Fruit fly (Drosophila melanogaster) whole organism, wandering third instar larva: ENCODE measurements around the gene ND-15.

Source experiments
- Abd-B ChIP-seq: fragments of >200 bp; optimal IDR thresholded peaks from 2 replicates; lab custom pipeline; 2017; ENCODE audit warnings: missing biosample characterization, missing genetic modification characterization
- CG32264 ChIP-seq: fragments of 200-800 bp; sonication (Bioruptor generic); optimal IDR thresholded peaks from 2 replicates; lab custom pipeline; 2016; ENCODE audit warnings: missing biosample characterization, missing genetic modification characterization
- CG9705 ChIP-seq: fragments of 200-800 bp; sonication (Bioruptor generic); optimal IDR thresholded peaks from 2 replicates; lab custom pipeline; 2018; ENCODE audit warnings: missing biosample characterization, mild to moderate bottlenecking, missing genetic modification characterization
- Dfd ChIP-seq: fragments of >200 bp; optimal IDR thresholded peaks from 2 replicates; lab custom pipeline; 2017; ENCODE audit warnings: missing biosample characterization, missing genetic modification characterization
- Dif ChIP-seq: fragments of 200-275, 200-300 bp; sonication (Bioruptor generic); optimal IDR thresholded peaks from 2 replicates; lab custom pipeline; 2018; ENCODE audit warnings: missing biosample characterization, missing genetic modification characterization; ENCODE audit not compliant: partially characterized antibody
- GATAd ChIP-seq: sonication (Bioruptor generic); optimal IDR thresholded peaks from 2 replicates; lab custom pipeline; 2016; ENCODE audit warnings: missing biosample characterization, missing genetic modification characterization
- HLH106 ChIP-seq: fragments of 200-800 bp; optimal IDR thresholded peaks from 3 replicates; lab custom pipeline; 2019; ENCODE audit warnings: missing biosample characterization, mild to moderate bottlenecking, missing genetic modification characterization, moderate library complexity
- Hnf4 ChIP-seq: fragments of 200-800 bp; sonication (Bioruptor generic); optimal IDR thresholded peaks from 2 replicates; lab custom pipeline; 2016; ENCODE audit warnings: missing biosample characterization, mild to moderate bottlenecking, missing genetic modification characterization
- Hr78 ChIP-seq: fragments of >200 bp; optimal IDR thresholded peaks from 2 replicates; lab custom pipeline; 2017; ENCODE audit warnings: missing biosample characterization, missing genetic modification characterization
- Hr83 ChIP-seq: fragments of 200-300 bp; sonication (Bioruptor generic); optimal IDR thresholded peaks from 2 replicates; lab custom pipeline; 2016; ENCODE audit warnings: missing biosample characterization, mild to moderate bottlenecking, missing genetic modification characterization, moderate library complexity; ENCODE audit not compliant: poor library complexity, severe bottlenecking
- Jra ChIP-seq: sonication (Bioruptor generic); optimal IDR thresholded peaks from 2 replicates; lab custom pipeline; 2016; ENCODE audit warnings: missing biosample characterization, missing genetic modification characterization
- Mio ChIP-seq: sonication (Bioruptor generic); optimal IDR thresholded peaks from 2 replicates; lab custom pipeline; 2016; ENCODE audit warnings: missing biosample characterization, missing genetic modification characterization
- Myc ChIP-seq: fragments of >200 bp; optimal IDR thresholded peaks from 2 replicates; lab custom pipeline; 2017
- N ChIP-seq: fragments of >200 bp; optimal IDR thresholded peaks from 2 replicates; lab custom pipeline; 2018; ENCODE audit warnings: missing biosample characterization, missing external identifiers, missing genetic modification characterization
- Rel ChIP-seq, 2 experiments: fragments of 200-800 bp; sonication (Bioruptor generic) in 1 of 2; optimal IDR thresholded peaks; 2 replicates in 1 of 2; 3 replicates in 1 of 2; lab custom pipeline; 2016 to 2019; ENCODE audit warnings: mild to moderate bottlenecking in 2 of 2, missing biosample characterization in 2 of 2, missing genetic modification characterization in 2 of 2, moderate library complexity in 1 of 2
- Sp1 ChIP-seq: fragments of 200-800 bp; sonication (Bioruptor generic); optimal IDR thresholded peaks from 3 replicates; lab custom pipeline; 2019; ENCODE audit warnings: missing biosample characterization, mild to moderate bottlenecking, missing genetic modification characterization, moderate library complexity
- Vsx2 ChIP-seq: fragments of 200-300, 225-300 bp; sonication (Bioruptor generic); optimal IDR thresholded peaks from 2 replicates; lab custom pipeline; 2018; ENCODE audit warnings: missing biosample characterization, missing genetic modification characterization; ENCODE audit not compliant: partially characterized antibody
- br ChIP-seq: fragments of 200-800 bp; sonication (Bioruptor generic); optimal IDR thresholded peaks from 2 replicates; lab custom pipeline; 2016; ENCODE audit warnings: missing biosample characterization, missing genetic modification characterization
- dmrt93B ChIP-seq: fragments of 200-800 bp; sonication (Bioruptor generic); optimal IDR thresholded peaks from 2 replicates; lab custom pipeline; 2018; ENCODE audit warnings: missing biosample characterization, mild to moderate bottlenecking, missing genetic modification characterization
- dsf ChIP-seq: sonication (Bioruptor generic); optimal IDR thresholded peaks from 2 replicates; lab custom pipeline; 2016; ENCODE audit warnings: missing biosample characterization, missing genetic modification characterization, borderline replicate concordance
- ey ChIP-seq: fragments of 200-800 bp; sonication (Bioruptor generic); optimal IDR thresholded peaks from 2 replicates; lab custom pipeline; 2016; ENCODE audit warnings: missing biosample characterization, missing genetic modification characterization
- foxo ChIP-seq, 2 experiments: fragments of 200-800 bp; sonication (Bioruptor generic); optimal IDR thresholded peaks; 2 replicates in 1 of 2; 3 replicates in 1 of 2; lab custom pipeline; 2016 to 2017; ENCODE audit warnings: missing biosample characterization in 2 of 2, missing genetic modification characterization in 2 of 2
- fru ChIP-seq: fragments of 200-800 bp; sonication (Bioruptor generic); optimal IDR thresholded peaks from 3 replicates; lab custom pipeline; 2016; ENCODE audit warnings: missing biosample characterization, mild to moderate bottlenecking, missing genetic modification characterization
- h ChIP-seq: fragments of 200-800 bp; sonication (Bioruptor generic); optimal IDR thresholded peaks from 3 replicates; lab custom pipeline; 2016; ENCODE audit warnings: missing biosample characterization, mild to moderate bottlenecking, missing genetic modification characterization
- jim ChIP-seq: fragments of 175-275, 200-325 bp; sonication (Bioruptor generic); optimal IDR thresholded peaks from 2 replicates; lab custom pipeline; 2016; ENCODE audit warnings: missing biosample characterization, mild to moderate bottlenecking, missing genetic modification characterization
- lola ChIP-seq: fragments of >200 bp; optimal IDR thresholded peaks from 2 replicates; lab custom pipeline; 2017; ENCODE audit warnings: missing biosample characterization, missing genetic modification characterization
- pan ChIP-seq: fragments of >200 bp; optimal IDR thresholded peaks from 2 replicates; lab custom pipeline; 2017
- psq ChIP-seq: fragments of 200-800 bp; sonication (Bioruptor generic); optimal IDR thresholded peaks from 3 replicates; lab custom pipeline; 2017; ENCODE audit warnings: missing biosample characterization, mild to moderate bottlenecking, missing genetic modification characterization, moderate library complexity
- rgr ChIP-seq: fragments of 200-800 bp; sonication (Bioruptor generic); optimal IDR thresholded peaks from 3 replicates; lab custom pipeline; 2016; ENCODE audit warnings: missing biosample characterization, mild to moderate bottlenecking, missing genetic modification characterization
- sage ChIP-seq: fragments of 200-800 bp; sonication (Bioruptor generic); optimal IDR thresholded peaks from 2 replicates; lab custom pipeline; 2016; ENCODE audit warnings: missing biosample characterization, mild to moderate bottlenecking, missing genetic modification characterization
- sv ChIP-seq: fragments of 200-800 bp; sonication (Bioruptor generic); optimal IDR thresholded peaks from 3 replicates; lab custom pipeline; 2016; ENCODE audit warnings: missing biosample characterization, missing genetic modification characterization
- tai ChIP-seq: sonication (Bioruptor generic); optimal IDR thresholded peaks from 2 replicates; lab custom pipeline; 2016; ENCODE audit warnings: missing biosample characterization, missing genetic modification characterization
- usp ChIP-seq: fragments of >200 bp; optimal IDR thresholded peaks from 2 replicates; lab custom pipeline; 2017; ENCODE audit warnings: missing biosample characterization, missing genetic modification characterization
- woc ChIP-seq: sonication (Bioruptor generic); optimal IDR thresholded peaks from 2 replicates; lab custom pipeline; 2016; ENCODE audit warnings: missing biosample characterization, mild to moderate bottlenecking, missing genetic modification characterization

Gene ND-15

dm6 chr2L:138063-138462 lies 23.5 kb downstream of the ND-15 start:
- no peak for TF ChIP-seq usp (GFP tag; lab: Kevin White, UChicago)
- no peak for TF ChIP-seq lola (GFP tag; lab: Kevin White, UChicago)
- peak; percentile 1 for TF ChIP-seq HLH106 (tag; lab: Kevin White, UChicago)
- no peak for TF ChIP-seq dsf
- TF ChIP-seq Hr78 (GFP tag; lab: Kevin White, UChicago), result no peak
- peak; percentile 2 for TF ChIP-seq N (GFP tag; lab: Kevin White, UChicago)
- no peak for TF ChIP-seq Sp1 (GFP tag; lab: Kevin White, UChicago)
- no peak for TF ChIP-seq h
- no peak for TF ChIP-seq Dfd (GFP tag; lab: Kevin White, UChicago)
- TF ChIP-seq Abd-B, result no peak
- TF ChIP-seq CG9705 (GFP tag; lab: Kevin White, UChicago), result no peak
- TF ChIP-seq dmrt93B (GFP tag; lab: Kevin White, UChicago), result no peak
- TF ChIP-seq Jra, result no peak
- no peak for TF ChIP-seq tai (GFP tag; lab: Kevin White, UChicago)
- TF ChIP-seq Myc, result peak; percentile 16
- no peak for TF ChIP-seq GATAd (GFP tag; lab: Kevin White, UChicago)
- TF ChIP-seq woc (GFP tag; lab: Kevin White, UChicago), result no peak
- TF ChIP-seq, all 38 proteins: peak for 3

- peak; percentile 16 for TF ChIP-seq h
- TF ChIP-seq psq (GFP tag; lab: Kevin White, UChicago), result no peak
- TF ChIP-seq HLH106 (tag; lab: Kevin White, UChicago), result no peak
- TF ChIP-seq N (GFP tag; lab: Kevin White, UChicago), result no peak
- TF ChIP-seq Hr83, result no peak
- no peak for TF ChIP-seq Rel (GFP tag; optimal IDR thresholded peaks at IDR 0.05; lab: Kevin White, UChicago)
- TF ChIP-seq Rel (tag; optimal IDR thresholded peaks at IDR 0.05; lab: Kevin White, UChicago), result peak; percentile 5
- TF ChIP-seq, all 38 proteins: peak for 2
Measured at dm6 chr2L:139610-140009, 25.1 kb downstream of the ND-15 start.

dm6 chr2L:140849-141248 lies 26.3 kb downstream of the ND-15 start, which contains the start of the genes CG31975 and ovm:
Gene CG31975, minus strand, starts transcription at chr2L:140992.
Gene ovm, minus strand, starts transcription at chr2L:140992.
- no peak for TF ChIP-seq Jra
- TF ChIP-seq psq (GFP tag; lab: Kevin White, UChicago), result no peak
- TF ChIP-seq Rel (GFP tag; optimal IDR thresholded peaks at IDR 0.05; lab: Kevin White, UChicago), result no peak
- TF ChIP-seq Rel (tag; optimal IDR thresholded peaks at IDR 0.05; lab: Kevin White, UChicago), result no peak
- TF ChIP-seq fru (GFP tag; lab: Kevin White, UChicago), result no peak
- no peak for TF ChIP-seq jim
- no peak for TF ChIP-seq br (GFP tag; lab: Kevin White, UChicago)
- TF ChIP-seq GATAd (GFP tag; lab: Kevin White, UChicago), result no peak
- TF ChIP-seq Vsx2 (GFP tag; lab: Kevin White, UChicago), result no peak
- no peak for TF ChIP-seq Hr78 (GFP tag; lab: Kevin White, UChicago)
- TF ChIP-seq foxo (GFP tag; optimal IDR thresholded peaks at IDR 0.05; lab: Kevin White, UChicago), result no peak

dm6 chr2L:143088-143487 lies 28.6 kb downstream of the ND-15 start, which contains the start of the genes CG31974 and CG11454:
Gene CG31974, minus strand, starts transcription at chr2L:143091.
Gene CG11454, plus strand, starts transcription at chr2L:143323.
- TF ChIP-seq lola (GFP tag; lab: Kevin White, UChicago), result no peak
- no peak for TF ChIP-seq dsf
- no peak for TF ChIP-seq foxo (GFP tag; optimal IDR thresholded peaks at IDR 0.05; lab: Kevin White, UChicago)
- TF ChIP-seq Myc, result peak; percentile 60
- TF ChIP-seq rgr (GFP tag; lab: Kevin White, UChicago), result no peak
- no peak for TF ChIP-seq h
- no peak for TF ChIP-seq Rel (GFP tag; optimal IDR thresholded peaks at IDR 0.05; lab: Kevin White, UChicago)
- peak; percentile 41 for TF ChIP-seq Rel (tag; optimal IDR thresholded peaks at IDR 0.05; lab: Kevin White, UChicago)
- no peak for TF ChIP-seq Dif (GFP tag; lab: Kevin White, UChicago)
- no peak for TF ChIP-seq woc (GFP tag; lab: Kevin White, UChicago)
- TF ChIP-seq ey (GFP tag; lab: Kevin White, UChicago), result no peak
- no peak for TF ChIP-seq sv
- TF ChIP-seq pan, result no peak
- no peak for TF ChIP-seq psq (GFP tag; lab: Kevin White, UChicago)
- TF ChIP-seq Abd-B, result no peak
- no peak for TF ChIP-seq tai (GFP tag; lab: Kevin White, UChicago)

- TF ChIP-seq fru (GFP tag; lab: Kevin White, UChicago) (no peak), CG9705 (GFP tag; lab: Kevin White, UChicago) (no peak), Jra (no peak), Vsx2 (GFP tag; lab: Kevin White, UChicago) (no peak), Sp1 (GFP tag; lab: Kevin White, UChicago) (no peak), lola (GFP tag; lab: Kevin White, UChicago) (no peak), Myc (no peak), dsf (no peak), Dif (GFP tag; lab: Kevin White, UChicago) (no peak), woc (GFP tag; lab: Kevin White, UChicago) (no peak), Hnf4 (GFP tag; lab: Kevin White, UChicago) (no peak), pan (no peak), CG32264 (no peak), sage (GFP tag; lab: Kevin White, UChicago) (no peak), Mio (no peak), dmrt93B (GFP tag; lab: Kevin White, UChicago) (no peak)
Measured at dm6 chr2L:146503-146902, 32.0 kb downstream of the ND-15 start.
